Fruit fly (Drosophila melanogaster) whole organism, embryonic: ENCODE data around the gene CG10602.

Experiments used
- Adf1 ChIP-seq: fragments of 200-800 bp; sonication (Bioruptor generic); IDR thresholded peaks from 2 replicates; pipeline ENCODE4 v1.3.6; 2022; ENCODE audit warnings: missing biosample characterization, missing genetic modification characterization
- Atf3 ChIP-seq: fragments of 200-800 bp; sonication (Bioruptor generic); optimal IDR thresholded peaks from 3 replicates; lab custom pipeline; 2016; ENCODE audit warnings: missing biosample characterization, missing genetic modification characterization
- Awh ChIP-seq: fragments of 200-800 bp; sonication (Bioruptor generic); IDR thresholded peaks from 2 replicates; pipeline ENCODE4, ENCODE4 v1.3.6; 2022; ENCODE audit warnings: missing biosample characterization, missing genetic modification characterization
- CG1024 ChIP-seq: fragments of 200-800 bp; sonication (Bioruptor generic); IDR thresholded peaks from 2 replicates; pipeline ENCODE4 v1.3.6; 2022; ENCODE audit warnings: missing biosample characterization, missing genetic modification characterization
- CG10462 ChIP-seq: fragments of 200-800 bp; sonication (Bioruptor generic); optimal IDR thresholded peaks from 2 replicates; lab custom pipeline; 2016; ENCODE audit warnings: missing biosample characterization, missing genetic modification characterization
- CG15514 ChIP-seq: fragments of 200-800 bp; sonication (Bioruptor generic); optimal IDR thresholded peaks from 3 replicates; lab custom pipeline; 2017; ENCODE audit warnings: missing biosample characterization, missing genetic modification characterization, mild to moderate bottlenecking, moderate library complexity, missing genetic modification reagents
- CG16815 ChIP-seq: fragments of 200-800 bp; sonication (Bioruptor generic); optimal IDR thresholded peaks from 3 replicates; lab custom pipeline; 2017; ENCODE audit warnings: missing biosample characterization, mild to moderate bottlenecking, missing genetic modification characterization
- CG17359 ChIP-seq: fragments of 200-800 bp; sonication (Bioruptor generic); optimal IDR thresholded peaks from 3 replicates; lab custom pipeline; 2018; ENCODE audit warnings: missing biosample characterization, mild to moderate bottlenecking, missing genetic modification characterization, moderate library complexity
- CG17361 ChIP-seq: fragments of 200-800 bp; sonication (Bioruptor generic); IDR thresholded peaks from 3 replicates; pipeline ENCODE4 v1.3.6; 2022; ENCODE audit warnings: missing biosample characterization, missing genetic modification characterization
- CG30431 ChIP-seq: fragments of 200-800 bp; sonication (Bioruptor generic); optimal IDR thresholded peaks from 2 replicates; lab custom pipeline; 2017; ENCODE audit warnings: missing biosample characterization, missing genetic modification characterization
- CG3281 ChIP-seq: fragments of 200-800 bp; sonication (Bioruptor generic); optimal IDR thresholded peaks from 3 replicates; lab custom pipeline; 2017; ENCODE audit warnings: missing biosample characterization, mild to moderate bottlenecking, missing genetic modification characterization
- CG34422 ChIP-seq: fragments of 200-800 bp; sonication (Bioruptor generic); IDR thresholded peaks from 3 replicates; pipeline ENCODE4 v1.3.6; 2022; ENCODE audit warnings: missing biosample characterization, missing genetic modification characterization
- CG4328 ChIP-seq: fragments of 200-800 bp; sonication (Bioruptor generic); optimal IDR thresholded peaks from 3 replicates; lab custom pipeline; 2017; ENCODE audit warnings: missing biosample characterization, missing genetic modification reagents, missing genetic modification characterization
- CG4424 ChIP-seq: fragments of 200-800 bp; sonication (Bioruptor generic); optimal IDR thresholded peaks from 3 replicates; lab custom pipeline; 2016; ENCODE audit warnings: missing biosample characterization, missing genetic modification characterization
- CG5953 ChIP-seq: fragments of 200-800 bp; sonication (Bioruptor generic); IDR thresholded peaks from 2 replicates; pipeline ENCODE4 v1.3.6; 2022; ENCODE audit warnings: missing biosample characterization, missing genetic modification characterization
- CG6791 ChIP-seq: fragments of 200-800 bp; sonication (Bioruptor generic); IDR thresholded peaks from 3 replicates; pipeline ENCODE4 v1.3.6; 2022; ENCODE audit warnings: missing biosample characterization, missing genetic modification characterization; ENCODE audit not compliant: partially characterized antibody
- CG7745 ChIP-seq: fragments of 200-800 bp; sonication (Bioruptor generic); optimal IDR thresholded peaks from 2 replicates; lab custom pipeline; 2018; ENCODE audit warnings: missing biosample characterization, mild to moderate bottlenecking, missing genetic modification characterization, moderate library complexity
- Deaf1 ChIP-seq: fragments of 200-800 bp; optimal IDR thresholded peaks from 3 replicates; lab custom pipeline; 2019; ENCODE audit warnings: missing biosample characterization, mild to moderate bottlenecking, missing genetic modification characterization, moderate library complexity
- Drgx ChIP-seq: fragments of 200-800 bp; sonication (Bioruptor generic); IDR thresholded peaks from 2 replicates; pipeline ENCODE4 v1.3.6; 2022; ENCODE audit warnings: missing biosample characterization, missing genetic modification characterization
- E2f1 ChIP-seq: fragments of 200-800 bp; sonication (Bioruptor generic); IDR thresholded peaks from 2 replicates; pipeline ENCODE4 v1.3.6; 2022; ENCODE audit warnings: missing biosample characterization, missing genetic modification characterization
- Fer2 ChIP-seq: fragments of 200-800 bp; sonication (Bioruptor generic); optimal IDR thresholded peaks from 2 replicates; lab custom pipeline; 2018; ENCODE audit warnings: missing biosample characterization, mild to moderate bottlenecking, missing genetic modification characterization, moderate library complexity
- H15 ChIP-seq: fragments of 200-800 bp; sonication (Bioruptor generic); IDR thresholded peaks from 3 replicates; pipeline ENCODE4 v1.3.6; 2022; ENCODE audit warnings: missing biosample characterization, missing genetic modification characterization
- HLH3B ChIP-seq: fragments of 200-800 bp; sonication (Bioruptor generic); IDR thresholded peaks from 2 replicates; pipeline ENCODE4 v1.3.6; 2022; ENCODE audit warnings: missing biosample characterization, missing genetic modification characterization
- HLH54F ChIP-seq: fragments of 200-800 bp; sonication (Bioruptor generic); optimal IDR thresholded peaks from 3 replicates; lab custom pipeline; 2016; ENCODE audit warnings: missing biosample characterization, missing genetic modification characterization
- HmgD ChIP-seq: fragments of 200-800 bp; sonication (Bioruptor generic); optimal IDR thresholded peaks from 3 replicates; lab custom pipeline; 2016; ENCODE audit warnings: missing biosample characterization, missing genetic modification characterization
- Hsf ChIP-seq: fragments of 200-800 bp; sonication (Bioruptor generic); optimal IDR thresholded peaks from 3 replicates; lab custom pipeline; 2016; ENCODE audit warnings: missing biosample characterization, missing genetic modification characterization
- Sin3A ChIP-seq: fragments of >200 bp; optimal IDR thresholded peaks from 2 replicates; lab custom pipeline; 2018
- Taf1 ChIP-seq: fragments of 200-800 bp; sonication (Bioruptor generic); IDR thresholded peaks from 2 replicates; pipeline ENCODE4 v1.3.6; 2022; ENCODE audit warnings: missing biosample characterization, missing genetic modification characterization
- cad ChIP-seq: fragments of >200 bp; optimal IDR thresholded peaks from 2 replicates; lab custom pipeline; 2017; ENCODE audit warnings: missing biosample characterization, missing genetic modification characterization
- ci ChIP-seq: fragments of 200-800 bp; sonication (Bioruptor generic); IDR thresholded peaks from 3 replicates; pipeline ENCODE4 v1.3.6; 2022; ENCODE audit warnings: missing biosample characterization, missing genetic modification characterization
- crc ChIP-seq: fragments of 200-800 bp; sonication (Bioruptor generic); optimal IDR thresholded peaks from 2 replicates; lab custom pipeline; 2016; ENCODE audit warnings: missing biosample characterization, missing genetic modification characterization
- dm ChIP-seq: fragments of 200-800 bp; sonication (Bioruptor generic); optimal IDR thresholded peaks from 3 replicates; lab custom pipeline; 2016; ENCODE audit warnings: missing biosample characterization, missing genetic modification characterization
- fru ChIP-seq: fragments of >200 bp; optimal IDR thresholded peaks from 2 replicates; lab custom pipeline; 2017
- ftz-f1 ChIP-seq: fragments of 200-800 bp; sonication (Bioruptor generic); optimal IDR thresholded peaks from 2 replicates; lab custom pipeline; 2016; ENCODE audit warnings: missing biosample characterization, missing genetic modification characterization
- gem ChIP-seq: fragments of 200-800 bp; sonication (Bioruptor generic); optimal IDR thresholded peaks from 2 replicates; lab custom pipeline; 2019; ENCODE audit warnings: missing biosample characterization, mild to moderate bottlenecking, missing genetic modification characterization, moderate library complexity
- gt ChIP-seq: fragments of 200-800 bp; sonication (Bioruptor generic); IDR thresholded peaks from 2 replicates; pipeline ENCODE4 v1.3.6; 2022; ENCODE audit warnings: missing biosample characterization, missing genetic modification characterization
- ham ChIP-seq: fragments of 200-800 bp; sonication (Bioruptor generic); IDR thresholded peaks from 2 replicates; pipeline ENCODE4 v1.3.6; 2022; ENCODE audit warnings: missing biosample characterization, missing genetic modification characterization
- knrl ChIP-seq: fragments of 200-800 bp; sonication (Bioruptor generic); IDR thresholded peaks from 3 replicates; pipeline ENCODE4 v1.3.6; 2022; ENCODE audit warnings: missing biosample characterization, missing genetic modification characterization; ENCODE audit not compliant: partially characterized antibody
- maf-S ChIP-seq: fragments of 200-800 bp; sonication (Bioruptor generic); optimal IDR thresholded peaks from 2 replicates; lab custom pipeline; 2016; ENCODE audit warnings: missing biosample characterization, missing genetic modification characterization
- nau ChIP-seq: fragments of 200-800 bp; sonication (Bioruptor generic); optimal IDR thresholded peaks from 3 replicates; lab custom pipeline; 2017; ENCODE audit warnings: missing biosample characterization, mild to moderate bottlenecking, missing genetic modification characterization, missing genetic modification reagents
- nom ChIP-seq: fragments of 200-800 bp; sonication (Bioruptor generic); optimal IDR thresholded peaks from 2 replicates; lab custom pipeline; 2017; ENCODE audit warnings: missing biosample characterization, missing genetic modification characterization, mild to moderate bottlenecking, moderate library complexity, missing genetic modification reagents
- onecut ChIP-seq: fragments of 200-800 bp; sonication (Bioruptor generic); IDR thresholded peaks from 2 replicates; pipeline ENCODE4 v1.3.6; 2022; ENCODE audit warnings: missing biosample characterization, missing genetic modification characterization
- pho ChIP-seq: fragments of 200-800 bp; sonication (Bioruptor generic); optimal IDR thresholded peaks from 2 replicates; lab custom pipeline; 2016; ENCODE audit warnings: missing biosample characterization, missing genetic modification characterization
- row ChIP-seq: fragments of 200-800 bp; sonication (Bioruptor generic); IDR thresholded peaks from 3 replicates; pipeline ENCODE4 v1.3.6; 2022; ENCODE audit warnings: missing biosample characterization, missing genetic modification characterization
- sima ChIP-seq: fragments of 200-800 bp; sonication (Bioruptor generic); optimal IDR thresholded peaks from 2 replicates; lab custom pipeline; 2016; ENCODE audit warnings: missing biosample characterization, missing genetic modification characterization
- tll ChIP-seq, 2 experiments: fragments of 200-800 bp in 1 of 2; fragments of >200 bp in 1 of 2; sonication (Bioruptor generic) in 1 of 2; optimal IDR thresholded peaks; 2 replicates each; lab custom pipeline; 2017 to 2019; ENCODE audit warnings: missing biosample characterization in 2 of 2, missing genetic modification characterization in 2 of 2, mild to moderate bottlenecking in 1 of 2, moderate library complexity in 1 of 2
- toy ChIP-seq: fragments of 200-800 bp; sonication (Bioruptor generic); IDR thresholded peaks from 2 replicates; pipeline ENCODE4 v1.3.6; 2022; ENCODE audit warnings: missing biosample characterization, missing genetic modification characterization
- wdn ChIP-seq: fragments of 200-800 bp; sonication (Bioruptor generic); IDR thresholded peaks from 2 replicates; pipeline ENCODE4 v1.3.6; 2022; ENCODE audit warnings: missing biosample characterization, missing genetic modification characterization
- wor ChIP-seq: fragments of 200-800 bp; sonication (Bioruptor generic); IDR thresholded peaks from 2 replicates; pipeline ENCODE4 v1.3.6; 2022; ENCODE audit warnings: missing biosample characterization, missing genetic modification characterization
- zen ChIP-seq: fragments of 200-800 bp; sonication (Bioruptor generic); optimal IDR thresholded peaks from 3 replicates; lab custom pipeline; 2018; ENCODE audit warnings: missing biosample characterization, mild to moderate bottlenecking, missing genetic modification characterization, moderate library complexity

Gene CG10602

dm6 chr2L:18830587-18831528, 28.2 kb downstream of the CG10602 start, which contains the start of the genes CG17597 and ScpX (continued):
- peak; percentile 71 for TF ChIP-seq CG4424 (GFP tag; lab: Kevin White, UChicago)
- peak; percentile 9; the same call in 1 of the 2 replicates for TF ChIP-seq E2f1 (GFP tag; lab: Robert Waterston, UW)
- no peak for TF ChIP-seq fru (lab: Kevin White, UChicago)
- peak; percentile 25 for TF ChIP-seq crc (GFP tag; lab: Kevin White, UChicago)
- TF ChIP-seq Taf1 (GFP tag; lab: Robert Waterston, UW), result no peak
- no peak for TF ChIP-seq ham (GFP tag; lab: Robert Waterston, UW)
- peak; percentile 54 for TF ChIP-seq CG17359 (tag; lab: Kevin White, UChicago)
- TF ChIP-seq CG3281 (GFP tag; lab: Kevin White, UChicago), result peak; percentile 70
- TF ChIP-seq Sin3A (lab: Kevin White, UChicago), result peak; percentile 71
- TF ChIP-seq HLH3B (GFP tag; lab: Robert Waterston, UW), result peak; percentile 19; the same call in 1 of the 2 replicates
- peak; percentile 87 for TF ChIP-seq nom (GFP tag; lab: Kevin White, UChicago)
- TF ChIP-seq CG15514 (GFP tag; lab: Kevin White, UChicago), result peak; percentile 82
- no peak for TF ChIP-seq nau (GFP tag; lab: Kevin White, UChicago)
- TF ChIP-seq wdn (GFP tag; lab: Robert Waterston, UW), result 0 out of 2 replicates have a peak, but pooled peaks have one; percentile 17
- 0 out of 2 replicates have a peak, but pooled peaks have one; percentile 21 for TF ChIP-seq wor (GFP tag; lab: Robert Waterston, UW)
- TF ChIP-seq Hsf (GFP tag; lab: Kevin White, UChicago), result peak; percentile 78
- peak; percentile 47 for TF ChIP-seq CG30431 (GFP tag; lab: Kevin White, UChicago)
- TF ChIP-seq H15, result no peak
- no peak for TF ChIP-seq CG7745 (tag; lab: Kevin White, UChicago)
- peak; percentile 59; the same call in 1 of the 3 replicates for TF ChIP-seq ci (GFP tag; lab: Robert Waterston, UW)
- TF ChIP-seq onecut (GFP tag; lab: Robert Waterston, UW), result peak; percentile 37; the same call in 1 of the 2 replicates
- TF ChIP-seq Atf3 (GFP tag; lab: Kevin White, UChicago), result peak; percentile 55
- no peak for TF ChIP-seq Drgx (GFP tag; lab: Robert Waterston, UW)
- peak; percentile 26 for TF ChIP-seq Fer2 (tag; lab: Kevin White, UChicago)
- peak; percentile 23 for TF ChIP-seq CG10462 (GFP tag; lab: Kevin White, UChicago)
- peak; percentile 26 for TF ChIP-seq CG16815 (GFP tag; lab: Kevin White, UChicago)
- 0 out of 3 replicates have a peak, but pooled peaks have one; percentile 55 for TF ChIP-seq CG34422
- peak; percentile 82 for TF ChIP-seq cad
- peak; percentile 29 for TF ChIP-seq CG4328 (GFP tag; lab: Kevin White, UChicago)
- TF ChIP-seq CG6791, result peak; percentile 91
- peak; percentile 31; the same call in 1 of the 2 replicates for TF ChIP-seq Adf1
- TF ChIP-seq dm, result no peak
- no peak for TF ChIP-seq sima
- TF ChIP-seq toy (GFP tag; lab: Robert Waterston, UW), result no peak
- peak; percentile 37 for TF ChIP-seq zen (tag; lab: Kevin White, UChicago)
- TF ChIP-seq ftz-f1 (GFP tag; lab: Kevin White, UChicago), result no peak
- peak; percentile 21 for TF ChIP-seq HmgD
- no peak for TF ChIP-seq gt (GFP tag; lab: Robert Waterston, UW)
- TF ChIP-seq row (GFP tag; lab: Robert Waterston, UW), result peak; percentile 94
- peak; percentile 36 for TF ChIP-seq pho (GFP tag; lab: Kevin White, UChicago)
- peak; percentile 84 for TF ChIP-seq CG17361
- TF ChIP-seq HLH54F (GFP tag; lab: Kevin White, UChicago), result peak; percentile 68
- no peak for TF ChIP-seq CG5953 (GFP tag; lab: Robert Waterston, UW)
- peak; percentile 60 for TF ChIP-seq maf-S
- TF ChIP-seq Awh (GFP tag; lab: Robert Waterston, UW), result no peak
- peak; percentile 9 to 65 for TF ChIP-seq tll (GFP tag; optimal IDR thresholded peaks at IDR 0.05; lab: Kevin White, UChicago)
- TF ChIP-seq Deaf1 (tag; lab: Kevin White, UChicago), result no peak
- TF ChIP-seq CG1024 (GFP tag; lab: Robert Waterston, UW), result peak; percentile 23
- peak; percentile 76 for TF ChIP-seq knrl (GFP tag; lab: Robert Waterston, UW)
- TF ChIP-seq gem (tag; lab: Kevin White, UChicago), result peak; percentile 79
